Fruit fly (Drosophila melanogaster) whole organism, larva: Measurements from ENCODE around the gene AhcyL2.

Experiments used
- noc ChIP-seq: fragments of 200-800 bp; sonication (Bioruptor generic); optimal IDR thresholded peaks from 3 replicates; lab custom pipeline; 2019; ENCODE audit warnings: missing biosample characterization, mild to moderate bottlenecking, missing genetic modification characterization, moderate library complexity

Gene AhcyL2

DNA sequence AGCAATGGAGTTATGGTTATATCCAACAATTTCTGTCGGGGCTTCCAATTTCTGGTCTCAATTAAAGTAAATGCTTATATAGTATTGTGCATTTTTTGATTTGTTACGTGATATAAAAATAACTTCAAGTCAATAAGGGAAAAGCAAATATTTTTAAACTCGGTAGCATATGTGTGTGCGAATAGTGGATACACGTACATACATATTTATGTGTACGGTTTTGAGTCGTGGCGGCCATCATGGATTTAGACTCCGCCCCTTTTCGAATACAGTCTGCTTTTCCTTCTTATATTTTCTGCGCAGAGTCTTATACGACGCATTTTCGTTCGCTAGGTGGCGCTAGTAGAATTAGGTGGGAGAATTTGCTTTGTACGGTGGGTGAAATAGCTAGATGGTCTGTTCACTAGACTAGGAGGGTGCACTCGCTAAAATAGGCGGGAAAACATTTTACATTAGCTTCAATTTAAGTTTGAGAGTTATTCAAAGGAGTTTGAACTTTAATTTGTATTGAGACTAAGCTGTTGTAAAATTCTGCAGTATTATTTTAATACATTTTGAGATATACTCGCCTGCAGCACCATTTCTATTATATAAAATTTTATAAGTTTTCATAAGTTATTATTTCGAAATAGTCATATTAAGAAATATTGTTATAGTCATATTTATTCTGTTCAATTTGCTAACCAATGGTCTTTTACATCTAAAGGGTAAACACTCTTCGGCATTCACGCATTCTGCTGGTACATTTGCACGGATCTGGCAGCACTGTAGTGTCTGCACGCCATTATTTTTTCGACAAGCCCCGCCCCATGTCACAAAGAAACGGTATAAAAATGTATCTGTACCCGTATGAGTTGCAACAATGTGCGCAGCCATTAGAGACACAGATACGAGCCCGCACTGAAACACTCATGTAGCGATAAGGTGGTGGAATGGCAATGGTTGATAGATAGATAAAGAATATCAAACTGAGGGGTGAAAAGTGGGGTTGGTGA, 12.3 kb downstream of the AhcyL2 start:
- no peak for TF ChIP-seq noc (tag; lab: Kevin White, UChicago)

dm6 chr3R:16962303-16962702, 19.7 kb downstream of the AhcyL2 start:
- no peak for TF ChIP-seq noc (tag; lab: Kevin White, UChicago)

DNA sequence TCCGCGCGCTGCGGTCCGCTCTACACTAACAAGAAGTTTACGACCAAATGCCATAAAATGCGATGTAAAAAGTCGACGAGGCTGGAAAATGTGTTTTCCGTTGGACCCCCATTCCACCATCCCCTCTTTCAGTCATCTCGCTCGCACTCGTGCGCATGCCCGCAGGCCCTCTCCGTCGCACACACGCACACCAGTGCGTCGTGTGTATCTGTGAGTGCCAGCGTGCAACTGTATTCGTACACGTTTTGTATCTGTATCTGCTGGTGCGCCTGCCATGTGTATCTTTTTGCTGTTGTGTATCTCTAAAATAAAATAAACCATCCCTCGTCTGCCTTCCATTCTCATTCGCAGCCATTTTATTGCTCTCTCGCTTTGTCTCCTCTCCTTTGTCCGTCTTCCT, 21.7 kb downstream of the AhcyL2 start:
- no peak for TF ChIP-seq noc (tag; lab: Kevin White, UChicago)

DNA sequence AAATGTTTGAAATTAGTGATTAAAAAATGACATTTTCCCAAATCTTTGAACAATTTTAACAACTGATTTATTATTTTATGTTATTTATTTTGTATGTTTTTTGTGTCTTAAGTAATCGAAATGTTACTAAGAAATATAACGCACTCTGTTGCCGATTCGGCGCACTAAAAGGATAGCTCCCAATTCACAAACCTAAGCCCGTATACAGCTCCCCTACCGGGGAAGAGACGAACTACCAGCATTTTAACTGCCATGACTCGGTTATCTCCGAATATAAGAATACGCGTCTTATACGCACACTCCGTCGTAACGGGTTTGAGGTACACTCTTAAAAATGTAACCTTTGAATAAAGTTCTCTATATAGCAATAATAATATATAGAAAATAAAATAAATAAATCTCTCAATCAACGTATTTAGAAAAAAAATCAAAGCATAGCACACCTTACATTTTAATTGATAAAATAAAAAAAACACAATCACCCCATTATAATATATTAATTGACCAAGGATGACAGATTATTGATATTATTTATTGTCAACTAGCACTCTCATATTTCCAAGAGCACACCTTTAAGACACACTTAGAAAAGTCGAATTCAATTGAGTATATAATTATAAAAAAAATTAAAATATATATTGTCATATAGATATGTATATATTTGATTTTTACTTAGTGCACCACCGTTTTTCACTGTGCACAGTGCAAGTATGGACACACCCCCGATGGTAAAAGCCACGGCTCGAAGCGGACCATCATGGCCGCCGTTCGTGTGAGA, 24.0 kb downstream of the AhcyL2 start:
- peak; percentile 32 for TF ChIP-seq noc (tag; lab: Kevin White, UChicago)

DNA sequence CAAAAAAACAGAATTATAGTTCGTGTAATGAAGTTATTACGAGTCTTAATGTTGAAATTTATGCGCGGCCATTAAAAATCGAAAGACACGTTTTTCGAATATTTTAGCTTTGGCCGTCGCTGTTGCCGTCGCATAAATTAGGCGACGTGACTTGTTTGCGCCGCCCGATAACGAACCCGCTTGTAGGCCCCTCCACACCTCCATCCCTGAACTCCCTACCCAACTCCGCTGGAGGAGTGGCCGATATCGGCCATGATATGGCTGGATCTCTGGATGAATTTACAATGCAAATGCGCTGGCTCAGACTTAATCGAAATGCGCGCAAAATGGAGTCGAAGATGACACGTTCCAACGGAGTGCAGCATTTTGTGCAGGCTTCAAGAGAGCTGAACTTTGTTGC, 27.5 kb downstream of the AhcyL2 start:
- no peak for TF ChIP-seq noc (tag; lab: Kevin White, UChicago)

dm6 chr3R:16951374-16951773, 30.6 kb downstream of the AhcyL2 start:
- no peak for TF ChIP-seq noc (tag; lab: Kevin White, UChicago)

dm6 chr3R:16948667-16949066, 33.3 kb downstream of the AhcyL2 start:
- TF ChIP-seq noc (tag; lab: Kevin White, UChicago), result no peak

DNA sequence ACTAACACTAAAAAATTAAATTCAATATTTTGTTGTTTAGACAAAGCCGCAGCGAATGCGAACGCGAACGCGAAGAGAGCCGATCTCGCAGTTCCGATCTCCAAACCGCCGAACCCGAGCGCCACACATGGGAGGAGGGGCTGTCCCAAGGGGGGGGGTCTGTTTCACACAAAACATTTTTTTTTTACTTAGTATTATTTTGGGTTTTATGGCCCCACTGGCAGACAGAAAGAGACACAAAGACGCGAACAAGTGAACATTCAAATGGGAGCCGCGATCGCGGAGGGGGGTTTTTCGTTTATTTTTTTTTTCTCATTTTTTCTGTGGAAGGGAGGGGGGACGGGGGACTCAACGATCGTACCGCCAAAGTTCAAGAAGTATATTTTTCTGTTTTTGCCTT, 37.7 kb downstream of the AhcyL2 start:
- no peak for TF ChIP-seq noc (tag; lab: Kevin White, UChicago)

dm6 chr3R:16941285-16941684, 40.7 kb downstream of the AhcyL2 start:
- TF ChIP-seq noc (tag; lab: Kevin White, UChicago), result no peak

DNA sequence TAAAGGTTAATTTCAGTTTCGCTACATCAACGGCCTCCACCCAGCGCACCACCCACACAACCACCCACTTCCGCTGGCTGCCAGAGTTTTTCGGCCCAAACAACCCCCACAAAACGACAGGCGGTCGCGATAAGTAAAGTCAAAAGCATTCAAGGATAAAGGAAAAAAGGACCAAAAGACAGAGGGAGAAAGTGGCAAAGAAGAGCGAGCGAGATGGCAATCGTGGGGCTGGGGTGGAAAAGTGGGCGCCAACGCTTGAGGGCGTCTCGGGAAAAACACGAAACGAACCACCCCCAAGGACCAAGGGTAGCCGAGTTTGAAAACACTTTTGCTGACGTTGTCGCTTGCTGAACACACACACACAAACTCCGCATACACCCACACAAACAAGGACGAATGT, 41.4 kb downstream of the AhcyL2 start:
- TF ChIP-seq noc (tag; lab: Kevin White, UChicago), result no peak

dm6 chr3R:16936319-16936718, 45.6 kb downstream of the AhcyL2 start:
- no peak for TF ChIP-seq noc (tag; lab: Kevin White, UChicago)

dm6 chr3R:16934154-16934992, 47.6 kb downstream of the AhcyL2 start:
- TF ChIP-seq noc (tag; lab: Kevin White, UChicago), result no peak

- no peak for TF ChIP-seq noc (tag; lab: Kevin White, UChicago)
Observed at dm6 chr3R:16933350-16933749, 48.6 kb downstream of the AhcyL2 start.

- no peak for TF ChIP-seq noc (tag; lab: Kevin White, UChicago)
Observed at dm6 chr3R:16932868-16933267, 49.1 kb downstream of the AhcyL2 start.
